Worm (Caenorhabditis elegans): ENCODE results near the gene ipla-5.

ce11 chrIV:8764567-8764966 is 49.5 kb downstream of the ipla-5 start, which contains the start of gene cdc-50.B:
- TF ChIP-seq nhr-12 (tag; optimal IDR thresholded peaks at IDR 0.05) (no peak), unc-62 (GFP tag; optimal IDR thresholded peaks at IDR 0.05) (no peak), ztf-11 (tag; optimal IDR thresholded peaks at IDR 0.05) (no peak), nhr-10 (tag; optimal IDR thresholded peaks at IDR 0.05) (no peak), fos-1 (tag; optimal IDR thresholded peaks at IDR 0.05) (no peak), ZK546.5 (tag; optimal IDR thresholded peaks at IDR 0.05) (no peak), unc-39 (tag; optimal IDR thresholded peaks at IDR 0.05) (no peak), lin-13 (GFP tag; optimal IDR thresholded peaks at IDR 0.05) (no peak), snpc-4 (tag; optimal IDR thresholded peaks at IDR 0.05) (no peak), nhr-237 (tag; optimal IDR thresholded peaks at IDR 0.05) (no peak)
